Worm (Caenorhabditis elegans) whole organism, early embryonic: ENCODE results near the gene vab-1.

Experiments
- ama-1 ChIP-seq: fragments of 150-350 bp; optimal IDR thresholded peaks from 2 replicates; lab custom pipeline; 2014
- flt-1 ChIP-seq: fragments of 200-800 bp; sonication (Bioruptor generic); IDR thresholded peaks from 2 replicates; pipeline ENCODE4 v1.3.6; 2022; ENCODE audit warnings: missing genetic modification characterization, missing compliant biosample characterization

ce11 chrII:4548408-4548807 is 23.4 kb upstream of the vab-1 start:
- TF ChIP-seq flt-1 (GFP tag; lab: Robert Waterston, UW): no peak
- TF ChIP-seq ama-1: no peak
